Fruit fly (Drosophila melanogaster) whole organism, prepupa: Measurements from ENCODE around the gene PGRP-LC.

Experiments used
- Blimp-1 ChIP-seq: fragments of 200-800 bp; sonication (Bioruptor generic); optimal IDR thresholded peaks from 3 replicates; lab custom pipeline; 2017; ENCODE audit warnings: missing biosample characterization, missing genetic modification characterization, mild to moderate bottlenecking, moderate library complexity, missing genetic modification reagents
- CG10631 ChIP-seq: fragments of 200-800 bp; sonication (Bioruptor generic); optimal IDR thresholded peaks from 2 replicates; lab custom pipeline; 2016; ENCODE audit warnings: missing biosample characterization, missing genetic modification characterization
- CG10669 ChIP-seq: fragments of 200-800 bp; sonication (Bioruptor generic); optimal IDR thresholded peaks from 3 replicates; lab custom pipeline; 2018; ENCODE audit warnings: missing biosample characterization, mild to moderate bottlenecking, missing genetic modification characterization, moderate library complexity
- CG11294 ChIP-seq: fragments of 200-800 bp; sonication (Bioruptor generic); IDR thresholded peaks from 2 replicates; pipeline ENCODE4 v1.3.6; 2022; ENCODE audit warnings: missing biosample characterization, missing genetic modification characterization
- CG11762 ChIP-seq: fragments of 200-800 bp; sonication (Bioruptor generic); optimal IDR thresholded peaks from 3 replicates; lab custom pipeline; 2016; ENCODE audit warnings: missing biosample characterization, missing genetic modification characterization; ENCODE audit not compliant: insufficient read depth
- CG11902 ChIP-seq: fragments of 200-800 bp; sonication (Bioruptor generic); optimal IDR thresholded peaks from 3 replicates; lab custom pipeline; 2016; ENCODE audit warnings: missing biosample characterization, missing genetic modification characterization
- CG1621 ChIP-seq: fragments of 200-800 bp; sonication (Bioruptor generic); optimal IDR thresholded peaks from 3 replicates; lab custom pipeline; 2018; ENCODE audit warnings: missing biosample characterization, mild to moderate bottlenecking, missing genetic modification characterization
- CG3032 ChIP-seq: fragments of 200-800 bp; optimal IDR thresholded peaks from 2 replicates; lab custom pipeline; 2019; ENCODE audit warnings: missing biosample characterization, mild to moderate bottlenecking, missing genetic modification characterization, moderate library complexity
- CG32006 ChIP-seq: fragments of 200-800 bp; sonication (Bioruptor generic); optimal IDR thresholded peaks from 3 replicates; lab custom pipeline; 2017; ENCODE audit warnings: missing biosample characterization, mild to moderate bottlenecking, missing genetic modification characterization
- CG34406 ChIP-seq: fragments of 200-800 bp; sonication (Bioruptor generic); optimal IDR thresholded peaks from 3 replicates; lab custom pipeline; 2016; ENCODE audit warnings: missing biosample characterization, missing genetic modification characterization
- CG3919 ChIP-seq: fragments of 200-800 bp; sonication (Bioruptor generic); optimal IDR thresholded peaks from 3 replicates; lab custom pipeline; 2016; ENCODE audit warnings: missing biosample characterization, missing genetic modification characterization
- CG4318 ChIP-seq: fragments of 200-800 bp; sonication (Bioruptor generic); optimal IDR thresholded peaks from 3 replicates; lab custom pipeline; 2017; ENCODE audit warnings: missing biosample characterization, mild to moderate bottlenecking, missing genetic modification characterization
- CG6163 ChIP-seq: fragments of 200-800 bp; sonication (Bioruptor generic); IDR thresholded peaks from 3 replicates; pipeline ENCODE4 v1.3.6; 2022; ENCODE audit warnings: missing biosample characterization, missing genetic modification characterization
- CG6276 ChIP-seq: fragments of 200-800 bp; sonication (Bioruptor generic); optimal IDR thresholded peaks from 2 replicates; lab custom pipeline; 2017; ENCODE audit warnings: missing biosample characterization, mild to moderate bottlenecking, missing genetic modification characterization
- CG6792 ChIP-seq: fragments of 200-800 bp; sonication (Bioruptor generic); optimal IDR thresholded peaks from 3 replicates; lab custom pipeline; 2016; ENCODE audit warnings: missing biosample characterization, missing genetic modification characterization
- CG6808 ChIP-seq: fragments of 200-800 bp; sonication (Bioruptor generic); optimal IDR thresholded peaks from 3 replicates; lab custom pipeline; 2017; ENCODE audit warnings: missing biosample characterization, missing genetic modification characterization, mild to moderate bottlenecking, moderate library complexity, missing genetic modification reagents
- CG6854 ChIP-seq: fragments of 200-800 bp; sonication (Bioruptor generic); optimal IDR thresholded peaks from 2 replicates; lab custom pipeline; 2017; ENCODE audit warnings: missing biosample characterization, mild to moderate bottlenecking, missing genetic modification characterization
- CG7368 ChIP-seq: fragments of 200-800 bp; sonication (Bioruptor generic); optimal IDR thresholded peaks from 3 replicates; lab custom pipeline; 2016; ENCODE audit warnings: missing biosample characterization, missing genetic modification characterization
- CG8119 ChIP-seq: fragments of 200-800 bp; sonication (Bioruptor generic); IDR thresholded peaks from 3 replicates; pipeline ENCODE4 v1.3.6; 2022; ENCODE audit warnings: missing biosample characterization, missing genetic modification characterization
- CG8319 ChIP-seq: fragments of 200-800 bp; sonication (Bioruptor generic); optimal IDR thresholded peaks from 3 replicates; lab custom pipeline; 2016; ENCODE audit warnings: missing biosample characterization, missing genetic modification characterization
- CG8632 ChIP-seq: fragments of 200-800 bp; sonication (Bioruptor generic); optimal IDR thresholded peaks from 3 replicates; lab custom pipeline; 2016; ENCODE audit warnings: missing biosample characterization, missing genetic modification characterization
- CG9139 ChIP-seq: fragments of 200-800 bp; sonication (Bioruptor generic); optimal IDR thresholded peaks from 3 replicates; lab custom pipeline; 2017; ENCODE audit warnings: missing biosample characterization, mild to moderate bottlenecking, missing genetic modification characterization
- Eip75B ChIP-seq: fragments of 200-800 bp; sonication (Bioruptor generic); optimal IDR thresholded peaks from 3 replicates; lab custom pipeline; 2016; ENCODE audit warnings: missing biosample characterization, missing genetic modification characterization
- Eip78C ChIP-seq: fragments of 200-800 bp; sonication (Bioruptor generic); peaks from one replicate; lab custom pipeline; 2016; ENCODE audit warnings: missing biosample characterization, missing genetic modification characterization
- Eip93F ChIP-seq: fragments of 200-800 bp; sonication (Bioruptor generic); optimal IDR thresholded peaks from 2 replicates; lab custom pipeline; 2016; ENCODE audit warnings: missing biosample characterization, mild to moderate bottlenecking, missing genetic modification characterization
- Ets96B ChIP-seq: fragments of 200-800 bp; optimal IDR thresholded peaks from 2 replicates; lab custom pipeline; 2019; ENCODE audit warnings: missing biosample characterization, mild to moderate bottlenecking, missing genetic modification characterization, moderate library complexity
- Hr38 ChIP-seq: sonication (Bioruptor generic); optimal IDR thresholded peaks from 2 replicates; lab custom pipeline; 2016; ENCODE audit warnings: missing biosample characterization, missing genetic modification characterization
- Hr39 ChIP-seq: fragments of 200-800 bp; sonication (Bioruptor generic); optimal IDR thresholded peaks from 2 replicates; lab custom pipeline; 2016; ENCODE audit warnings: missing biosample characterization, missing genetic modification characterization
- Met ChIP-seq: fragments of 200-800 bp; sonication (Bioruptor generic); optimal IDR thresholded peaks from 3 replicates; lab custom pipeline; 2016; ENCODE audit warnings: missing biosample characterization, missing genetic modification characterization
- OdsH ChIP-seq: fragments of 200-800 bp; sonication (Bioruptor generic); optimal IDR thresholded peaks from 3 replicates; lab custom pipeline; 2016; ENCODE audit warnings: missing biosample characterization, missing genetic modification characterization
- Smox ChIP-seq: fragments of 200-800 bp; sonication (Bioruptor generic); optimal IDR thresholded peaks from 3 replicates; lab custom pipeline; 2016; ENCODE audit warnings: missing biosample characterization, missing genetic modification characterization
- Sox14 ChIP-seq: fragments of 200-800 bp; sonication (Bioruptor generic); optimal IDR thresholded peaks from 3 replicates; lab custom pipeline; 2016; ENCODE audit warnings: missing biosample characterization, missing genetic modification characterization
- Sox15 ChIP-seq: fragments of 200-800 bp; sonication (Bioruptor generic); optimal IDR thresholded peaks from 3 replicates; lab custom pipeline; 2016; ENCODE audit warnings: missing biosample characterization, missing genetic modification characterization
- acj6 ChIP-seq: fragments of 200-800 bp; sonication (Bioruptor generic); optimal IDR thresholded peaks from 3 replicates; lab custom pipeline; 2016; ENCODE audit warnings: missing biosample characterization, missing genetic modification characterization
- cyc ChIP-seq: fragments of 200-800 bp; sonication (Bioruptor generic); optimal IDR thresholded peaks from 3 replicates; lab custom pipeline; 2016; ENCODE audit warnings: missing biosample characterization, missing genetic modification characterization
- dac ChIP-seq: fragments of 200-800 bp; sonication (Bioruptor generic); optimal IDR thresholded peaks from 2 replicates; lab custom pipeline; 2017; ENCODE audit warnings: missing biosample characterization, mild to moderate bottlenecking, missing genetic modification characterization
- dsx ChIP-seq: fragments of 200-800 bp; optimal IDR thresholded peaks from 3 replicates; lab custom pipeline; 2019; ENCODE audit warnings: missing biosample characterization, mild to moderate bottlenecking, missing genetic modification characterization, moderate library complexity; ENCODE audit not compliant: poor library complexity, severe bottlenecking
- eg ChIP-seq: fragments of 200-800 bp; sonication (Bioruptor generic); IDR thresholded peaks from 3 replicates; pipeline ENCODE4 v1.3.6; 2022; ENCODE audit warnings: missing biosample characterization, missing genetic modification characterization
- esn ChIP-seq: fragments of 200-800 bp; sonication (Bioruptor generic); optimal IDR thresholded peaks from 2 replicates; lab custom pipeline; 2016; ENCODE audit warnings: missing biosample characterization, mild to moderate bottlenecking, missing genetic modification characterization, moderate library complexity
- fd59A ChIP-seq: fragments of 200-800 bp; sonication (Bioruptor generic); optimal IDR thresholded peaks from 2 replicates; lab custom pipeline; 2017; ENCODE audit warnings: missing biosample characterization, mild to moderate bottlenecking, missing genetic modification characterization, missing genetic modification reagents
- fd85E ChIP-seq: fragments of 200-800 bp; sonication (Bioruptor generic); optimal IDR thresholded peaks from 3 replicates; lab custom pipeline; 2016; ENCODE audit warnings: missing biosample characterization, missing genetic modification characterization
- fkh ChIP-seq: fragments of 200-800 bp; sonication (Bioruptor generic); optimal IDR thresholded peaks from 3 replicates; lab custom pipeline; 2017; ENCODE audit warnings: missing biosample characterization, mild to moderate bottlenecking, missing genetic modification characterization, moderate library complexity
- lz ChIP-seq: fragments of 200-800 bp; sonication (Bioruptor generic); optimal IDR thresholded peaks from 3 replicates; lab custom pipeline; 2016; ENCODE audit warnings: missing biosample characterization, missing genetic modification characterization
- net ChIP-seq: fragments of 200-800 bp; sonication (Bioruptor generic); optimal IDR thresholded peaks from 3 replicates; lab custom pipeline; 2016; ENCODE audit warnings: missing biosample characterization, missing genetic modification characterization
- pdm3 ChIP-seq: fragments of 200-800 bp; sonication (Bioruptor generic); optimal IDR thresholded peaks from 3 replicates; lab custom pipeline; 2016; ENCODE audit warnings: missing biosample characterization, missing genetic modification characterization
- salr ChIP-seq, 2 experiments: fragments of 200-800 bp; sonication (Bioruptor generic); optimal IDR thresholded peaks; 3 replicates each; lab custom pipeline; 2016 to 2018; ENCODE audit warnings: missing biosample characterization in 2 of 2, missing genetic modification characterization in 2 of 2, mild to moderate bottlenecking in 1 of 2
- svp ChIP-seq: fragments of 200-800 bp; sonication (Bioruptor generic); peaks from one replicate; lab custom pipeline; 2016; ENCODE audit warnings: missing biosample characterization, missing genetic modification characterization
- topi ChIP-seq: fragments of 200-800 bp; sonication (Bioruptor generic); optimal IDR thresholded peaks from 3 replicates; lab custom pipeline; 2016; ENCODE audit warnings: missing biosample characterization, missing genetic modification characterization

Gene PGRP-LC

DNA sequence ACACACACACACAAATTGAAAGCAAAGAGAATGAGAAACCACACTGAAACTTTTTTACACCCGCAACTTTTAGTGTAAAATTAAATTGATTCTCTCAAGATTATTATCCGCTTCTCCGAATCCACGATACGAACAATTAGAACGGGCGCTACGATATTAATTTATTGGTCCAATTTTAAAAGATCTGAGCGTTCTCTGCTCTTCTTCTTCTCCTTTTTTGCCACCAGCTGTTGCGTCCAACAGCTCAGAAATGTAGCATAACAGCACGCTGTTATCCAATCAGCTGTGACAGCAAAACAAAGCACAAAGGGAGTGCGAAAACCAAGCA, 20.1 kb downstream of the PGRP-LC start, which contains the start of the genes UGP and Svip (continued):
- no peak for TF ChIP-seq acj6 (GFP tag; lab: Kevin White, UChicago)
- TF ChIP-seq CG3032 (tag; lab: Kevin White, UChicago), result peak; percentile 0
- no peak for TF ChIP-seq CG6792
- TF ChIP-seq CG11762 (GFP tag; lab: Kevin White, UChicago), result no peak
- no peak for TF ChIP-seq CG8632 (GFP tag; lab: Kevin White, UChicago)
- no peak for TF ChIP-seq cyc (GFP tag; lab: Kevin White, UChicago)
- no peak for TF ChIP-seq CG34406
- TF ChIP-seq CG9139, result no peak
- TF ChIP-seq CG6808 (GFP tag; lab: Kevin White, UChicago), result no peak
- no peak for TF ChIP-seq pdm3 (GFP tag; lab: Kevin White, UChicago)
- no peak for TF ChIP-seq CG8319 (GFP tag; lab: Kevin White, UChicago)
- TF ChIP-seq eg (GFP tag; lab: Robert Waterston, UW), result peak; percentile 68; the same call in 2 of the 3 replicates
- TF ChIP-seq Eip75B, result peak; percentile 35
- peak; percentile 10 for TF ChIP-seq Ets96B (tag; lab: Kevin White, UChicago)
- TF ChIP-seq CG11294, result no peak
- peak; percentile 6 for TF ChIP-seq CG7368 (GFP tag; lab: Kevin White, UChicago)
- TF ChIP-seq CG4318 (GFP tag; lab: Kevin White, UChicago), result no peak
- no peak for TF ChIP-seq dac (GFP tag; lab: Kevin White, UChicago)
- TF ChIP-seq OdsH (GFP tag; lab: Kevin White, UChicago), result peak; percentile 17
- no peak for TF ChIP-seq Blimp-1 (GFP tag; lab: Kevin White, UChicago)
- TF ChIP-seq Sox15 (GFP tag; lab: Kevin White, UChicago), result no peak
- TF ChIP-seq Eip93F, result no peak
- peak; percentile 43; the same call in 2 of the 3 replicates for TF ChIP-seq CG8119 (GFP tag; lab: Robert Waterston, UW)
- TF ChIP-seq CG6854, result no peak

DNA sequence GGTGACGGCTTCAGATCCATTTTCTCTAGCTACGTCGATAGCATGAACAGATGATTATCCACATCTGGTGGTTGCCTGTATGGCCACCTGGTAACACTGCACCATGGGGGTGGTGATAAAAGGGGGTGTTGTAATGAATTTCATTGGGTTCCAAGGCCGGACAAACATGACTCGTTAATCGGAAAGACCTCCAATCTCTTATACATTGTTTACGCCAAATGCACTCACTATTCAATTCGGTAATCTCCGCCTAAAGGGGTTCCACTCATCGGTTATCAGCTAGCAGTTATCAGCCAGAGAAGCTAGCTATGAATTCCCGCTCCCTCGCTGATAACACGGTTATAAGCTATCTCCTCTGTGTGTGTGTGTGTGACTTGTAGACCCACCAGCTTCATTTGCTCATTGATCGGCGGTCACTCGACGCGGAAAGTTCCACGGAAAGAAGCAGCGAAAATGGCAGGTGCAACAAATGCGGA, 21.6 kb downstream of the PGRP-LC start, which contains the start of gene Pdxk:
Pdxk (plus strand) TSS at position 100 of the 476 bp plus-strand sequence.
- TF ChIP-seq CG11294, result no peak
- no peak for TF ChIP-seq salr (GFP tag; optimal IDR thresholded peaks at IDR 0.05; lab: Kevin White, UChicago)
- TF ChIP-seq Eip78C (GFP tag; lab: Kevin White, UChicago), result peak; percentile 74
- no peak for TF ChIP-seq CG11902 (GFP tag; lab: Kevin White, UChicago)
- no peak for TF ChIP-seq CG3032 (tag; lab: Kevin White, UChicago)
- TF ChIP-seq Hr39 (GFP tag; lab: Kevin White, UChicago), result no peak
- no peak for TF ChIP-seq dac (GFP tag; lab: Kevin White, UChicago)
- peak; percentile 3 for TF ChIP-seq esn (GFP tag; lab: Kevin White, UChicago)
- no peak for TF ChIP-seq CG3919 (GFP tag; lab: Kevin White, UChicago)
- TF ChIP-seq fd59A (GFP tag; lab: Kevin White, UChicago), result no peak
- TF ChIP-seq CG10631 (GFP tag; lab: Kevin White, UChicago), result no peak
- TF ChIP-seq CG10669, result peak; percentile 71
- TF ChIP-seq CG6854, result peak; percentile 19
- TF ChIP-seq net, result peak; percentile 3
- TF ChIP-seq Sox15 (GFP tag; lab: Kevin White, UChicago), result no peak
- TF ChIP-seq Blimp-1 (GFP tag; lab: Kevin White, UChicago), result no peak
- TF ChIP-seq CG32006 (GFP tag; lab: Kevin White, UChicago), result no peak
- no peak for TF ChIP-seq OdsH (GFP tag; lab: Kevin White, UChicago)
- TF ChIP-seq lz (GFP tag; lab: Kevin White, UChicago), result no peak
- TF ChIP-seq CG6792, result no peak
- no peak; the same call in 2 of the 3 replicates for TF ChIP-seq CG6163 (GFP tag; lab: Robert Waterston, UW)
- no peak for TF ChIP-seq topi (GFP tag; lab: Kevin White, UChicago)
- peak; percentile 2 for TF ChIP-seq CG1621 (tag; lab: Kevin White, UChicago)
- TF ChIP-seq CG8632 (GFP tag; lab: Kevin White, UChicago), result no peak
- TF ChIP-seq dsx (GFP tag; lab: Kevin White, UChicago), result peak; percentile 39
- peak; percentile 89 for TF ChIP-seq svp (GFP tag; lab: Kevin White, UChicago)
- TF ChIP-seq CG7368 (GFP tag; lab: Kevin White, UChicago), result no peak
- TF ChIP-seq Sox14 (GFP tag; lab: Kevin White, UChicago), result peak; percentile 12
- TF ChIP-seq acj6 (GFP tag; lab: Kevin White, UChicago), result no peak
- TF ChIP-seq fkh (GFP tag; lab: Kevin White, UChicago), result peak; percentile 84
- TF ChIP-seq CG6276 (GFP tag; lab: Kevin White, UChicago), result peak; percentile 30
- no peak for TF ChIP-seq pdm3 (GFP tag; lab: Kevin White, UChicago)
- no peak for TF ChIP-seq cyc (GFP tag; lab: Kevin White, UChicago)
- no peak for TF ChIP-seq eg (GFP tag; lab: Robert Waterston, UW)
- TF ChIP-seq Eip75B, result peak; percentile 43
- TF ChIP-seq fd85E (GFP tag; lab: Kevin White, UChicago), result no peak
- no peak for TF ChIP-seq CG11762 (GFP tag; lab: Kevin White, UChicago)
- TF ChIP-seq Hr38 (GFP tag; lab: Kevin White, UChicago), result no peak
- TF ChIP-seq Met (GFP tag; lab: Kevin White, UChicago), result no peak
- TF ChIP-seq CG34406, result no peak
- TF ChIP-seq CG6808 (GFP tag; lab: Kevin White, UChicago), result no peak
- no peak for TF ChIP-seq Smox (GFP tag; lab: Kevin White, UChicago)
